Fruit fly (Drosophila melanogaster) whole organism, prepupa: ENCODE measurements around the gene CG15452.

Source experiments
- CG15336 ChIP-seq: fragments of 200-800 bp; sonication (Bioruptor generic); IDR thresholded peaks from 2 replicates; pipeline ENCODE4 v1.3.6; 2022; ENCODE audit warnings: missing biosample characterization, missing genetic modification characterization
- CG6854 ChIP-seq: fragments of 200-800 bp; sonication (Bioruptor generic); optimal IDR thresholded peaks from 2 replicates; lab custom pipeline; 2017; ENCODE audit warnings: missing biosample characterization, mild to moderate bottlenecking, missing genetic modification characterization
- CG7368 ChIP-seq: fragments of 200-800 bp; sonication (Bioruptor generic); optimal IDR thresholded peaks from 3 replicates; lab custom pipeline; 2016; ENCODE audit warnings: missing biosample characterization, missing genetic modification characterization
- Eip93F ChIP-seq: fragments of 200-800 bp; sonication (Bioruptor generic); optimal IDR thresholded peaks from 2 replicates; lab custom pipeline; 2016; ENCODE audit warnings: missing biosample characterization, mild to moderate bottlenecking, missing genetic modification characterization
- Ets21C ChIP-seq: fragments of 200-800 bp; sonication (Bioruptor generic); optimal IDR thresholded peaks from 3 replicates; lab custom pipeline; 2016; ENCODE audit warnings: missing biosample characterization, missing genetic modification characterization
- Hr38 ChIP-seq: sonication (Bioruptor generic); optimal IDR thresholded peaks from 2 replicates; lab custom pipeline; 2016; ENCODE audit warnings: missing biosample characterization, missing genetic modification characterization
- OdsH ChIP-seq: fragments of 200-800 bp; sonication (Bioruptor generic); optimal IDR thresholded peaks from 3 replicates; lab custom pipeline; 2016; ENCODE audit warnings: missing biosample characterization, missing genetic modification characterization
- Smox ChIP-seq: fragments of 200-800 bp; sonication (Bioruptor generic); optimal IDR thresholded peaks from 3 replicates; lab custom pipeline; 2016; ENCODE audit warnings: missing biosample characterization, missing genetic modification characterization
- Sox15 ChIP-seq: fragments of 200-800 bp; sonication (Bioruptor generic); optimal IDR thresholded peaks from 3 replicates; lab custom pipeline; 2016; ENCODE audit warnings: missing biosample characterization, missing genetic modification characterization
- svp ChIP-seq: fragments of 200-800 bp; sonication (Bioruptor generic); peaks from one replicate; lab custom pipeline; 2016; ENCODE audit warnings: missing biosample characterization, missing genetic modification characterization

- TF ChIP-seq Eip93F (no peak), Sox15 (GFP tag; lab: Kevin White, UChicago) (no peak), CG7368 (GFP tag; lab: Kevin White, UChicago) (no peak), svp (GFP tag; lab: Kevin White, UChicago) (peak; percentile 36), CG15336 (GFP tag; lab: Robert Waterston, UW) (no peak), Ets21C (GFP tag; lab: Kevin White, UChicago) (no peak), Hr38 (no peak), Smox (no peak), OdsH (GFP tag; lab: Kevin White, UChicago) (no peak), CG6854 (GFP tag; lab: Kevin White, UChicago) (no peak)
Measured at dm6 chrX:20723207-20723606, 22.6 kb downstream of the CG15452 start.
